Worm (Caenorhabditis elegans) whole organism, L3 larva: Measurements from ENCODE around the gene sup-36.
"Not testable (repeated sequence)": the region's sequence is repeated elsewhere in the genome, so short reads cannot be mapped to it uniquely, and the experiment has no call there.

Experiments
- R02D3.7 ChIP-seq: fragments of 150-350 bp; optimal IDR thresholded peaks from 2 replicates; lab custom pipeline; 2014; ENCODE audit warnings: missing biosample characterization, missing genetic modification characterization
- ama-1 ChIP-seq: fragments of 150-350 bp; optimal IDR thresholded peaks from 2 replicates; lab custom pipeline; 2018
- ceh-16 ChIP-seq: sonication (generic microtip); optimal IDR thresholded peaks from 2 replicates; lab custom pipeline; 2017; ENCODE audit warnings: missing biosample characterization, missing genetic modification characterization
- ceh-28 ChIP-seq: fragments of 150-350 bp; optimal IDR thresholded peaks from 2 replicates; lab custom pipeline; 2014; ENCODE audit warnings: missing biosample characterization, missing genetic modification reagents, missing genetic modification characterization
- ceh-82 ChIP-seq: fragments of 150-350 bp; optimal IDR thresholded peaks from 2 replicates; lab custom pipeline; 2014; ENCODE audit warnings: missing biosample characterization, missing genetic modification characterization
- ceh-9 ChIP-seq: sonication (generic microtip); optimal IDR thresholded peaks from 2 replicates; lab custom pipeline; 2018; ENCODE audit warnings: missing biosample characterization, missing genetic modification characterization
- egl-5 ChIP-seq: fragments of 150-350 bp; optimal IDR thresholded peaks from 2 replicates; lab custom pipeline; 2017; ENCODE audit warnings: missing biosample characterization, missing genetic modification reagents, missing genetic modification characterization, inconsistent platforms
- elt-2 ChIP-seq: sonication (generic microtip); optimal IDR thresholded peaks from 2 replicates; lab custom pipeline; 2016; ENCODE audit warnings: missing genetic modification reagents, mild to moderate bottlenecking, missing genetic modification characterization, missing compliant biosample characterization
- elt-3 ChIP-seq, 3 experiments: fragments of 150-350 bp in 1 of 3; sonication (generic microtip) in 2 of 3; optimal IDR thresholded peaks; 2 replicates in 2 of 3; 4 replicates in 1 of 3; lab custom pipeline; 2014 to 2017; ENCODE audit warnings: missing biosample characterization in 3 of 3, missing genetic modification characterization in 3 of 3
- eor-1 ChIP-seq, 2 experiments: fragments of 150-350 bp; optimal IDR thresholded peaks; 2 replicates each; lab custom pipeline; 2014 to 2018; ENCODE audit warnings: missing biosample characterization in 2 of 2, missing genetic modification characterization in 2 of 2
- fkh-10 ChIP-seq: sonication (generic microtip); optimal IDR thresholded peaks from 2 replicates; lab custom pipeline; 2017; ENCODE audit warnings: missing biosample characterization, missing genetic modification reagents, missing genetic modification characterization
- fkh-2 ChIP-seq: fragments of 150-350 bp; optimal IDR thresholded peaks from 2 replicates; lab custom pipeline; 2014; ENCODE audit warnings: missing biosample characterization, missing genetic modification reagents, missing genetic modification characterization
- fos-1 ChIP-seq: fragments of 150-350 bp; optimal IDR thresholded peaks from 2 replicates; lab custom pipeline; 2014; ENCODE audit warnings: missing biosample characterization, missing genetic modification characterization
- hmg-11 ChIP-seq: sonication (generic microtip); optimal IDR thresholded peaks from 2 replicates; lab custom pipeline; 2016; ENCODE audit warnings: missing genetic modification characterization, missing compliant biosample characterization
- jun-1 ChIP-seq: fragments of 150-350 bp; optimal IDR thresholded peaks from 2 replicates; lab custom pipeline; 2014; ENCODE audit warnings: missing biosample characterization, missing genetic modification reagents, missing genetic modification characterization
- lin-15B ChIP-seq: fragments of 150-350 bp; optimal IDR thresholded peaks from 2 replicates; lab custom pipeline; 2014; ENCODE audit warnings: missing biosample characterization, missing genetic modification characterization
- lin-39 ChIP-seq: fragments of 150-350 bp; optimal IDR thresholded peaks from 2 replicates; lab custom pipeline; 2018; ENCODE audit warnings: missing biosample characterization, missing genetic modification reagents, missing genetic modification characterization
- mdl-1 ChIP-seq: fragments of 150-350 bp; optimal IDR thresholded peaks from 2 replicates; lab custom pipeline; 2014; ENCODE audit warnings: missing biosample characterization, missing genetic modification characterization
- mml-1 ChIP-seq: fragments of 150-350 bp; sonication (generic microtip); optimal IDR thresholded peaks from 3 replicates; lab custom pipeline; 2014; ENCODE audit warnings: missing biosample characterization, missing genetic modification characterization
- nfya-1 ChIP-seq: sonication (generic microtip); optimal IDR thresholded peaks from 2 replicates; lab custom pipeline; 2017; ENCODE audit warnings: missing genetic modification characterization, mild to moderate bottlenecking, missing compliant biosample characterization, antibody characterized with exemption, moderate library complexity; ENCODE audit not compliant: insufficient read depth
- nhr-12 ChIP-seq: fragments of 150-350 bp; optimal IDR thresholded peaks from 2 replicates; lab custom pipeline; 2014; ENCODE audit warnings: missing biosample characterization, missing genetic modification characterization
- nhr-237 ChIP-seq: fragments of 150-350 bp; optimal IDR thresholded peaks from 2 replicates; lab custom pipeline; 2014; ENCODE audit warnings: missing biosample characterization, missing genetic modification characterization
- nhr-28 ChIP-seq: fragments of 150-350 bp; optimal IDR thresholded peaks from 2 replicates; lab custom pipeline; 2014; ENCODE audit warnings: missing biosample characterization, missing genetic modification characterization
- nhr-43 ChIP-seq: sonication (generic microtip); optimal IDR thresholded peaks from 2 replicates; lab custom pipeline; 2016; ENCODE audit warnings: mild to moderate bottlenecking, missing genetic modification characterization, missing compliant biosample characterization; ENCODE audit not compliant: poor library complexity, severe bottlenecking
- nhr-67 ChIP-seq: fragments of 150-350 bp; optimal IDR thresholded peaks from 2 replicates; lab custom pipeline; 2014; ENCODE audit warnings: missing biosample characterization, missing genetic modification characterization
- nhr-76 ChIP-seq: fragments of 150-350 bp; sonication (generic microtip); optimal IDR thresholded peaks from 5 replicates; lab custom pipeline; 2014; ENCODE audit warnings: missing biosample characterization, missing genetic modification characterization
- nhr-77 ChIP-seq: fragments of 150-350 bp; optimal IDR thresholded peaks from 2 replicates; lab custom pipeline; 2014; ENCODE audit warnings: missing biosample characterization, missing genetic modification characterization
- pha-4 ChIP-seq: fragments of 150-350 bp; optimal IDR thresholded peaks from 2 replicates; lab custom pipeline; 2014; ENCODE audit warnings: missing biosample characterization, missing genetic modification reagents, missing genetic modification characterization
- pqm-1 ChIP-seq: fragments of 150-350 bp; optimal IDR thresholded peaks from 2 replicates; lab custom pipeline; 2017; ENCODE audit warnings: missing biosample characterization, missing genetic modification characterization, inconsistent platforms
- skn-1 ChIP-seq: fragments of 150-350 bp; optimal IDR thresholded peaks from 2 replicates; lab custom pipeline; 2014; ENCODE audit warnings: missing biosample characterization, missing genetic modification characterization
- unc-39 ChIP-seq: sonication (generic microtip); optimal IDR thresholded peaks from 4 replicates; lab custom pipeline; 2017; ENCODE audit warnings: missing biosample characterization, missing genetic modification characterization
- zag-1 ChIP-seq: fragments of 150-350 bp; optimal IDR thresholded peaks from 2 replicates; lab custom pipeline; 2014; ENCODE audit warnings: missing biosample characterization, missing genetic modification characterization
- ztf-4 ChIP-seq: fragments of 150-350 bp; optimal IDR thresholded peaks from 2 replicates; lab custom pipeline; 2014; ENCODE audit warnings: missing biosample characterization, missing genetic modification characterization

sup-36 gene

DNA sequence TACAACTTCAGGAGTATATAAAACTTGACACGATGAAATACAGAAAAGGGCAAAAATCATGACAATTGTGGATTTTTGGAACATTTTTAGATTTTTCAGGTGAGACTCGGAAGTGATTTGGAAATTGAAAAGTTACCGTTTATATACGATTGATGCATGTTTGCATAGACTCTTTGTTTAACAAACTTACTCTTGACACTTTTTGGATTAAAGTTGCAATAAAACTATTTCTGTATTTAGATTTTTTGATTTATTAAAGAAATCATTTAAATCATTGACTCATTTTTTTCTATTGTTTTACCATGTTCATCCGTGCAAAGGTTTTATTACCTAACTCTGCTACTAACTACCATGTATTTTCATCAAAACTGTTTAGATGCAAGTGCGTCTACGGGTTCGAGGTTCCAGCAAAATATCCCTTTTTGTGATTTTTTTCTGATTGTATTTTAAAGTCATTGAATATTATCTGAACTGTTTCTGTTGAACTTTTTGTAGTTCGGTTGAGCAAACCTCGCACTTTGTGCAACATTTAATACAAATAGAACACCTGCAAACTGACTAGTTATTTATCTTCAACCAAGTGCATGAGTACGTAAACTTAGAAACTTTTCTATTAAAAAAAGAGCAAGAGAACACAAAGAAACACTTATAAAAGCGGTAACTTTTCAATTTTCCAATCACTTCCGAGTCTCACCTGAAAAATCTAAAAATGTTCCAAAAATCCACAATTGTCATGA lies 10.3 kb upstream of the sup-36 start, which contains the start of the genes nspb-1 and nspb-2:
Gene nspb-1 (minus strand): TSS at position 101 of the 737 bp plus-strand sequence.
Gene nspb-2 (plus strand): TSS at position 687 of the 737 bp plus-strand sequence.
- TF ChIP-seq ceh-9 (tag; lab: Kevin White, UChicago); ceh-28 (tag; lab: Kevin White, UChicago); elt-3 (tag; optimal IDR thresholded peaks at IDR 0.05; lab: Kevin White, UChicago): not testable (repeated sequence)

DNA sequence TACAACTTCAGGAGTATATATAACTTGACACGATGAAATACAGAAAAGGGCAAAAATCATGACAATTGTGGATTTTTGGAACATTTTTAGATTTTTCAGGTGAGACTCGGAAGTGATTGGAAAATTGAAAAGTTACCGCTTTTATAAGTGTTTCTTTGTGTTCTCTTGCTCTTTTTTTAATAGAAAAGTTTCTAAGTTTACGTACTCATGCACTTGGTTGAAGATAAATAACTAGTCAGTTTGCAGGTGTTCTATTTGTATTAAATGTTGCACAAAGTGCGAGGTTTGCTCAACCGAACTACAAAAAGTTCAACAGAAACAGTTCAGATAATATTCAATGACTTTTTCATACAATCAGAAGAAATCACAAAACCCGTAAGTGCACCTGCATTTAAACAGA lies 6.6 kb upstream of the sup-36 start, which contains the start of gene nspb-3:
Gene nspb-3 (minus strand): TSS at position 101 of the 400 bp plus-strand sequence.
- not testable (repeated sequence) for TF ChIP-seq ama-1; skn-1 (tag; lab: Kevin White, UChicago); nhr-43 (tag; lab: Kevin White, UChicago)

DNA sequence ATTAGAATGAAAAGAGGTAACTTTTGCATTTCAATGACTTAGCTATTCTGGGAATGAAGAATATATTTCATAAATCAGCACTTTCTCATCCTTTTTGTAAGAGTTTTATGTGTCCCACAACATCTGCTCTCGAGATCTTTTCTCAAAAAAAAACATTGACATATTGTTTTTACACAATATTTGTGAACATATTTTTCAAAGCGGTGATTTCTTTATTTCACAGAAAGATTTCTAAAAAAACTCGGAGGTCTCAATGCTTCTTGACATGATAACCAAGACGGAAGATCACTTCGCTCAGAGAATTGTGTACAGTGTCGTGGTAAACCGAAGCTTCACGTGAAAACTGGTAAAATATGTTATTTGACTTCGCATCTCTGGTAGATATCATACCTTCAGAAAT lies 5.6 kb upstream of the sup-36 start, which contains the start of gene F38A5.22:
Gene F38A5.22 (minus strand): TSS at position 29 of the 400 bp plus-strand sequence.
- TF ChIP-seq nhr-76 (tag; lab: Kevin White, UChicago): no peak
- no peak for TF ChIP-seq nhr-12 (tag; lab: Kevin White, UChicago)
- TF ChIP-seq fos-1: no peak

DNA sequence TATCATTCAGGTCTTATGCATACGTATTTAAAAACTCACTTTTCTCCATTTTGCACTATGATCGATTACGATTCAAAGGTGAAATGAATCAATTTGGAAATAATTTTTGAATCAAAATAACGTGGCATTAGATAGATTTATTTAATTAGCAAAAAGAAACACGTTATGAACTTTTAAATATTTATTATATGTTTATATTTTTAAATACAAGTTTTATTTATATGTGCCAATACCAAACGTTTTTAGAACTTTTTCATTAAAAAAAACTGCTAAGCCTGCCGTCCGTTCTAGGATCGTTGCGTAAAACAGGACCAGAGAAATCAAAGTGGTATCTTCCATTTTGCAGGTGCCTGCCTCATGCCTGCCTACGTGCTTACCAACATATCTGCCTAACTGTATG lies 4.2 kb upstream of the sup-36 start, which contains the start of gene F38A5.6:
Gene F38A5.6 (minus strand): TSS at position 101 of the 400 bp plus-strand sequence.
- no peak for TF ChIP-seq fos-1
- no peak for TF ChIP-seq ceh-28 (tag; lab: Kevin White, UChicago)
- TF ChIP-seq fkh-10 (GFP tag; lab: Kevin White, UChicago): no peak
- TF ChIP-seq ama-1: no peak
- TF ChIP-seq nfya-1 (tag; lab: Kevin White, UChicago): no peak
- TF ChIP-seq R02D3.7 (tag; lab: Kevin White, UChicago): no peak
- no peak for TF ChIP-seq pqm-1
- TF ChIP-seq nhr-76 (tag; lab: Kevin White, UChicago): no peak
- no peak for TF ChIP-seq nhr-77 (tag; lab: Kevin White, UChicago)
- TF ChIP-seq nhr-28: no peak
- no peak for TF ChIP-seq jun-1 (tag; lab: Kevin White, UChicago)
- no peak for TF ChIP-seq eor-1 (tag; optimal IDR thresholded peaks at IDR 0.05; lab: Kevin White, UChicago)
- no peak for TF ChIP-seq mdl-1 (tag; lab: Kevin White, UChicago)
- no peak for TF ChIP-seq zag-1 (tag; lab: Kevin White, UChicago)
- no peak for TF ChIP-seq hmg-11 (tag; lab: Kevin White, UChicago)
- TF ChIP-seq fkh-2 (tag; lab: Kevin White, UChicago): no peak
- TF ChIP-seq mml-1 (tag; lab: Kevin White, UChicago): no peak
- no peak for TF ChIP-seq nhr-43 (tag; lab: Kevin White, UChicago)
- no peak for TF ChIP-seq elt-2 (tag; lab: Kevin White, UChicago)

DNA sequence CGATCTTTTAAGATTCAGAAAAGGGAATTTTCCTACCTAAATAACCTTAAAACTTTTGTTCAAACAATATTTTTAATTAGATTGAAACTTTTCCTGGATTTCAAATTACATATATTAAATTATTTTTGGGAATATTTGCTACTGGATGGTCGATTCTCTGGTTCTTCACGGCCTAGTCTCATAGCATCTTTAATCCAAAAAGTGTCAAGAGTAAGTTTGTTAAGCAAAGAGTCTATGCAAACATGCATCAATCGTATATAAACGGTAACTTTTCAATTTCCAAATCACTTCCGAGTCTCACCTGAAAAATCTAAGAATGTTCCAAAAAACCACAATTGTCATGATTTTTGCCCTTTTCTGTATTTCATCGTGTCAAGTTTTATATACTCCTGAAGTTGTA lies 3.6 kb upstream of the sup-36 start, which contains the start of gene nspb-4:
Gene nspb-4 (plus strand): TSS at position 301 of the 400 bp plus-strand sequence.
- not testable (repeated sequence) for TF ChIP-seq nfya-1 (tag; lab: Kevin White, UChicago); nhr-43 (tag; lab: Kevin White, UChicago); ama-1

DNA sequence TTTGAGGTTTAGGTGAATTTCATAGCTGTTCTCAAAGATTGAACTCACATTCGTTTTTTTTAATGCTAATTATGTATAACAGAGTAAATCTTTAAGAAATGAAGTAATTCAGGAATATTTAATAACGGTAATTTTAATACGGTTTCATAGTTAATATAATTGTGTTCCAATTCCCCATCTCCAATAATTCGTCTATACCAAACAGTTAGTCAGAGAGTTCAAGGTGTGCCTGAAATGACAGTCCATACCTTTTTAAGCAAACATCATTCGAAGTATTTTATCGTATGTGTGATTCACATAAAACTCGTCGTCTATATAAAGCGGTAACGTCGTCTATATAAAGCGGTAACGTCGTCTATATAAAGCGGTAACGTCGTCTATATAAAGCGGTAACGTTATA lies 2.7 kb upstream of the sup-36 start, which contains the start of gene nspb-5:
Gene nspb-5 (plus strand): TSS at position 301 of the 400 bp plus-strand sequence.
- TF ChIP-seq R02D3.7, ceh-82, nhr-12 (tag; lab: Kevin White, UChicago): not testable (repeated sequence)
- TF ChIP-seq, all 47 proteins: peak for 0; not testable (repeated sequence) for 47

DNA sequence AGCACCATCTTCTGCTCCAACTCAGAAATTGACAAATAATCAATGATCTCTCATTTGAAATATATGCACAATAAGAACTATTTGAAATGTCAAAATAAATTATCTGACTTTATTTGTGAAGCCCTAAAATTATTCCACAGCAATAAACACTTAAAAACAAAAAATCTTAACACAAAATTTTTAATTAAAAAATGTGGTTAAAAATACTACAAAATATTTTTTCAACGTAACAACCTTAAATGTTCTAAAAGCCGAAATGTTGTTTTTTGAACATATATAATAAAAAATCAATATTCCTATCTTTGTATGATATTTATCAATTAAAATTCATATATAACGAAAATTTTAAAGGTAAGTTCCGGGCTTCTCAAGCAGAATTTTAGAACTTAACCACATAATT lies 2.0 kb upstream of the sup-36 start, which contains the start of gene F38A5.8:
Gene F38A5.8 (plus strand): TSS at position 301 of the 400 bp plus-strand sequence.
- no peak for TF ChIP-seq nhr-77 (tag; lab: Kevin White, UChicago)
- no peak for TF ChIP-seq ceh-9 (tag; lab: Kevin White, UChicago)
- TF ChIP-seq elt-3 (tag; optimal IDR thresholded peaks at IDR 0.05; lab: Kevin White, UChicago): no peak
- TF ChIP-seq egl-5 (tag; lab: Kevin White, UChicago): no peak
- no peak for TF ChIP-seq unc-39 (tag; lab: Kevin White, UChicago)
- no peak for TF ChIP-seq ceh-16 (tag; lab: Kevin White, UChicago)
- TF ChIP-seq lin-15B (tag; lab: Kevin White, UChicago): no peak
- TF ChIP-seq eor-1 (tag; optimal IDR thresholded peaks at IDR 0.05; lab: Kevin White, UChicago): no peak
- no peak for TF ChIP-seq skn-1 (tag; lab: Kevin White, UChicago)
- no peak for TF ChIP-seq lin-39
- no peak for TF ChIP-seq nfya-1 (tag; lab: Kevin White, UChicago)
- TF ChIP-seq nhr-28: no peak
- TF ChIP-seq nhr-237: no peak
- TF ChIP-seq ceh-28 (tag; lab: Kevin White, UChicago): no peak
- no peak for TF ChIP-seq pqm-1
- no peak for TF ChIP-seq ztf-4
- no peak for TF ChIP-seq pha-4
- TF ChIP-seq nhr-67: no peak
